Fruit fly (Drosophila melanogaster): ENCODE data around the gene sev.
A peak's percentile ranks its signal among the peaks of the same experiment; 100 is the strongest.

sev gene

dm6 chrX:11108148-11108844, 22.2 kb upstream of the sev start, which contains the start of gene Hsp60A (continued):
- TF ChIP-seq CG12744 (GFP tag; optimal IDR thresholded peaks at IDR 0.05): no peak
- no peak for TF ChIP-seq Hr39 (optimal IDR thresholded peaks at IDR 0.05)
- TF ChIP-seq CG14710 (tag; optimal IDR thresholded peaks at IDR 0.05): peak; percentile 75
- no peak for TF ChIP-seq prd (optimal IDR thresholded peaks at IDR 0.05)
- peak; percentile 54; the same call in 2 of the 3 replicates for TF ChIP-seq prd (GFP tag; IDR thresholded peaks at IDR 0.05)
- TF ChIP-seq eve (GFP tag; optimal IDR thresholded peaks at IDR 0.05): no peak
- peak; percentile 28 for TF ChIP-seq CG12155 (GFP tag; optimal IDR thresholded peaks at IDR 0.05)
- peak; percentile 9 for TF ChIP-seq ATbp (GFP tag; optimal IDR thresholded peaks at IDR 0.05)
- TF ChIP-seq CG6683 (GFP tag; optimal IDR thresholded peaks at IDR 0.05): no peak
- no peak for TF ChIP-seq salm (tag; optimal IDR thresholded peaks at IDR 0.05)
- peak; percentile 47 for TF ChIP-seq CG10366 (GFP tag; IDR thresholded peaks at IDR 0.05)
- no peak for TF ChIP-seq hth (optimal IDR thresholded peaks at IDR 0.05)
- peak; percentile 21 for TF ChIP-seq lbe (GFP tag; optimal IDR thresholded peaks at IDR 0.05)
- TF ChIP-seq CG4730 (GFP tag; IDR thresholded peaks at IDR 0.05): 0 out of 2 replicates have a peak, but pooled peaks have one; percentile 15
- TF ChIP-seq Optix (GFP tag; IDR thresholded peaks at IDR 0.05): no peak
- peak; percentile 63 for TF ChIP-seq CG2120 (GFP tag; optimal IDR thresholded peaks at IDR 0.05)
- TF ChIP-seq Pdp1 (GFP tag; optimal IDR thresholded peaks at IDR 0.05): peak in 1 of 2 experiments; percentile 96
- TF ChIP-seq gcm2 (GFP tag; optimal IDR thresholded peaks at IDR 0.05): no peak
- TF ChIP-seq zfh2 (GFP tag; optimal IDR thresholded peaks at IDR 0.05): no peak
- TF ChIP-seq CG34376 (GFP tag; optimal IDR thresholded peaks at IDR 0.05): peak; percentile 6
- TF ChIP-seq sisA (GFP tag; IDR thresholded peaks at IDR 0.05): peak; percentile 41
- TF ChIP-seq Dek (tag; optimal IDR thresholded peaks at IDR 0.05): peak; percentile 35
- peak; percentile 15 for TF ChIP-seq kay (GFP tag; optimal IDR thresholded peaks at IDR 0.05)
- no peak for TF ChIP-seq CG1233 (GFP tag; optimal IDR thresholded peaks at IDR 0.05)
- peak; percentile 1 for TF ChIP-seq CG10431 (GFP tag; optimal IDR thresholded peaks at IDR 0.05)
- peak; percentile 52 for TF ChIP-seq sob (GFP tag; IDR thresholded peaks at IDR 0.05)
- TF ChIP-seq CG8478 (optimal IDR thresholded peaks at IDR 0.05): no peak
- TF ChIP-seq sd (tag; optimal IDR thresholded peaks at IDR 0.05): no peak
- no peak for TF ChIP-seq peb (GFP tag; IDR thresholded peaks at IDR 0.05)
- peak; percentile 52 for TF ChIP-seq Hmr (GFP tag; optimal IDR thresholded peaks at IDR 0.05)
- TF ChIP-seq tio (GFP tag; optimal IDR thresholded peaks at IDR 0.05): no peak
- TF ChIP-seq CG4404 (GFP tag; IDR thresholded peaks at IDR 0.05): no peak
- TF ChIP-seq CG17385 (GFP tag; optimal IDR thresholded peaks at IDR 0.05): no peak
- peak; percentile 48; the same call in 1 of the 3 replicates for TF ChIP-seq Dbx (GFP tag; IDR thresholded peaks at IDR 0.05)
- TF ChIP-seq CG9876 (GFP tag; optimal IDR thresholded peaks at IDR 0.05): no peak
- TF ChIP-seq CG32767 (GFP tag; IDR thresholded peaks at IDR 0.05): no peak
- TF ChIP-seq CG17328 (GFP tag; IDR thresholded peaks at IDR 0.05): no peak
- TF ChIP-seq Spps (tag; optimal IDR thresholded peaks at IDR 0.05): no peak
- TF ChIP-seq ind (GFP tag; optimal IDR thresholded peaks at IDR 0.05): peak; percentile 28
- TF ChIP-seq dimm (GFP tag; IDR thresholded peaks at IDR 0.05): no peak
- TF ChIP-seq dpn (GFP tag; optimal IDR thresholded peaks at IDR 0.05): peak; percentile 42 to 48
- TF ChIP-seq croc (GFP tag; conservative IDR thresholded peaks at IDR 0.05): peak; percentile 32; the same call in 1 of the 3 replicates
- peak; percentile 58 for TF ChIP-seq Ptx1 (GFP tag; IDR thresholded peaks at IDR 0.05)
- TF ChIP-seq CG7745 (tag; optimal IDR thresholded peaks at IDR 0.05): no peak
- no peak for TF ChIP-seq CG13624 (GFP tag; optimal IDR thresholded peaks at IDR 0.05)
- TF ChIP-seq Neu2 (GFP tag; optimal IDR thresholded peaks at IDR 0.05; ENCODE audit: borderline replicate concordance): no peak
- TF ChIP-seq CG2889 (GFP tag; IDR thresholded peaks at IDR 0.05): no peak
- no peak for TF ChIP-seq CTCF (GFP tag; optimal IDR thresholded peaks at IDR 0.05)
- TF ChIP-seq bowl (GFP tag; IDR thresholded peaks at IDR 0.05): no peak
- TF ChIP-seq CG4360 (GFP tag; IDR thresholded peaks at IDR 0.05): no peak
- peak; percentile 33 for TF ChIP-seq Meics (GFP tag; optimal IDR thresholded peaks at IDR 0.05)
- peak; percentile 66 for TF ChIP-seq gfzf (GFP tag; optimal IDR thresholded peaks at IDR 0.05)
- TF ChIP-seq Dp (GFP tag; optimal IDR thresholded peaks at IDR 0.05): peak; percentile 85
